Worm (Caenorhabditis elegans): ENCODE measurements around the gene C23G10.11.

Gene C23G10.11

ce11 chrIII:6210215-6210822 lies 5.1 kb downstream of the C23G10.11 start:
- no peak for TF ChIP-seq ces-1 (GFP tag; optimal IDR thresholded peaks at IDR 0.05)
- no peak for TF ChIP-seq madf-9 (GFP tag; conservative IDR thresholded peaks at IDR 0.05)
- no peak for TF ChIP-seq daf-19 (GFP tag; conservative IDR thresholded peaks at IDR 0.05)
- TF ChIP-seq F44E2.7 (GFP tag; IDR thresholded peaks at IDR 0.05), result no peak
- no peak for TF ChIP-seq pqm-1 (tag; optimal IDR thresholded peaks at IDR 0.05)
- TF ChIP-seq lin-1 (GFP tag; IDR thresholded peaks at IDR 0.05), result no peak
- TF ChIP-seq fkh-10 (GFP tag; optimal IDR thresholded peaks at IDR 0.05), result no peak
- no peak for TF ChIP-seq dve-1 (tag; optimal IDR thresholded peaks at IDR 0.05; ENCODE audit: insufficient read depth)
- no peak for TF ChIP-seq mes-2 (tag; optimal IDR thresholded peaks at IDR 0.05; ENCODE audit: poor library complexity, severe bottlenecking)
- peak; percentile 4 for TF ChIP-seq unc-130 (GFP tag; optimal IDR thresholded peaks at IDR 0.05)
- no peak for TF ChIP-seq daf-16 (GFP tag; optimal IDR thresholded peaks at IDR 0.05)
- no peak for TF ChIP-seq daf-16 (tag; optimal IDR thresholded peaks at IDR 0.05)
- TF ChIP-seq tag-97 (GFP tag; IDR thresholded peaks at IDR 0.05), result no peak
- no peak for TF ChIP-seq gei-8 (GFP tag; optimal IDR thresholded peaks at IDR 0.05)
- no peak for TF ChIP-seq ama-1 (optimal IDR thresholded peaks at IDR 0.05)
- TF ChIP-seq php-3 (GFP tag; IDR thresholded peaks at IDR 0.05), result no peak
- peak; percentile 79 for TF ChIP-seq F49E8.2 (tag; optimal IDR thresholded peaks at IDR 0.05; ENCODE audit: borderline replicate concordance)
- no peak for TF ChIP-seq duxl-1 (tag; optimal IDR thresholded peaks at IDR 0.05; ENCODE audit: poor library complexity)
- no peak for TF ChIP-seq ztf-7 (tag; optimal IDR thresholded peaks at IDR 0.05)
- no peak for TF ChIP-seq dmd-9 (GFP tag; IDR thresholded peaks at IDR 0.05)
- no peak for TF ChIP-seq mep-1 (tag; optimal IDR thresholded peaks at IDR 0.05)
- 0 out of 2 replicates have a peak, but pooled peaks have one; percentile 33 for TF ChIP-seq mdt-29 (GFP tag; IDR thresholded peaks at IDR 0.05)
- no peak for TF ChIP-seq lin-15B (tag; optimal IDR thresholded peaks at IDR 0.05)
- TF ChIP-seq lin-38 (GFP tag; IDR thresholded peaks at IDR 0.05), result no peak; the same call in 1 of the 2 replicates
- no peak for TF ChIP-seq aha-1 (tag)
- TF ChIP-seq snpc-4 (tag; optimal IDR thresholded peaks at IDR 0.05), result peak; percentile 13
- TF ChIP-seq dpl-1 (GFP tag; optimal IDR thresholded peaks at IDR 0.05), result no peak
- no peak for TF ChIP-seq ZK337.2 (GFP tag; IDR thresholded peaks at IDR 0.05)

ce11 chrIII:6208984-6209383 lies 6.4 kb downstream of the C23G10.11 start, which contains the start of gene C23G10.1:
C23G10.1 (plus strand) TSS chrIII:6209284.
- no peak for TF ChIP-seq fos-1 (tag; optimal IDR thresholded peaks at IDR 0.05)
- no peak for TF ChIP-seq F37D6.2 (tag; optimal IDR thresholded peaks at IDR 0.05)
- no peak for TF ChIP-seq mep-1 (tag; optimal IDR thresholded peaks at IDR 0.05)
- no peak for TF ChIP-seq hmg-1.1 (GFP tag; IDR thresholded peaks at IDR 0.05)
- TF ChIP-seq dmd-6 (GFP tag; IDR thresholded peaks at IDR 0.05), result no peak
- no peak for TF ChIP-seq hlh-30 (tag; optimal IDR thresholded peaks at IDR 0.05; ENCODE audit: insufficient read depth)
- no peak for TF ChIP-seq gei-8 (GFP tag; optimal IDR thresholded peaks at IDR 0.05)
- no peak for TF ChIP-seq lin-38 (GFP tag; IDR thresholded peaks at IDR 0.05)
- no peak for TF ChIP-seq fkh-10 (GFP tag; optimal IDR thresholded peaks at IDR 0.05)
- TF ChIP-seq lin-1 (GFP tag; IDR thresholded peaks at IDR 0.05), result no peak
- TF ChIP-seq attf-4 (tag; optimal IDR thresholded peaks at IDR 0.05), result no peak
- no peak for TF ChIP-seq cey-2 (tag; optimal IDR thresholded peaks at IDR 0.05; ENCODE audit: borderline replicate concordance, insufficient read depth)
- no peak for TF ChIP-seq F44E2.7 (GFP tag; IDR thresholded peaks at IDR 0.05)
- no peak for TF ChIP-seq ceh-62 (tag; optimal IDR thresholded peaks at IDR 0.05)
- TF ChIP-seq zfp-2 (tag; optimal IDR thresholded peaks at IDR 0.05), result no peak

- TF ChIP-seq F37D6.2 (tag; optimal IDR thresholded peaks at IDR 0.05) (no peak), lsy-2 (tag; optimal IDR thresholded peaks at IDR 0.05) (no peak), Y105C5A.15 (GFP tag; IDR thresholded peaks at IDR 0.05) (no peak), ZK546.5 (tag; optimal IDR thresholded peaks at IDR 0.05) (no peak), ZK337.2 (GFP tag; IDR thresholded peaks at IDR 0.05) (no peak), dmd-8 (GFP tag; IDR thresholded peaks at IDR 0.05) (no peak), lin-1 (GFP tag; IDR thresholded peaks at IDR 0.05) (no peak), mxl-2 (GFP tag; conservative IDR thresholded peaks at IDR 0.05) (no peak), unc-130 (GFP tag; optimal IDR thresholded peaks at IDR 0.05) (no peak), ctbp-1 (GFP tag; IDR thresholded peaks at IDR 0.05) (0 out of 2 replicates have a peak, but pooled peaks have one; percentile 39), php-3 (GFP tag; IDR thresholded peaks at IDR 0.05) (no peak), cey-2 (tag; optimal IDR thresholded peaks at IDR 0.05; ENCODE audit: borderline replicate concordance, insufficient read depth) (no peak), lim-7 (GFP tag; IDR thresholded peaks at IDR 0.05) (no peak), nhr-25 (tag; optimal IDR thresholded peaks at IDR 0.05; ENCODE audit: borderline replicate concordance, insufficient read depth) (no peak), nhr-48 (tag; optimal IDR thresholded peaks at IDR 0.05) (no peak), gei-8 (GFP tag; optimal IDR thresholded peaks at IDR 0.05) (no peak), nhr-28 (tag; optimal IDR thresholded peaks at IDR 0.05) (peak; percentile 20), D1046.2 (GFP tag; IDR thresholded peaks at IDR 0.05) (no peak)
These were observed 7.5 kb downstream of the C23G10.11 start, which contains the start of gene C23G10.2 for ce11 chrIII:6207881-6208280. C23G10.2 (plus strand) TSS chrIII:6208064.
